Worm (Caenorhabditis elegans) whole organism, mixed stage, embryonic: ENCODE data around the gene ant-1.3.
"Not testable (repeated sequence)": the region's sequence is repeated elsewhere in the genome, so short reads cannot be mapped to it uniquely, and the experiment has no call there.

Source experiments
- M03D4.4 ChIP-seq: sonication (generic microtip); optimal IDR thresholded peaks from 2 replicates; lab custom pipeline; 2017; ENCODE audit warnings: mild to moderate bottlenecking, missing genetic modification characterization, missing compliant biosample characterization
- bed-3 ChIP-seq: fragments of 200-800 bp; sonication (Bioruptor generic); optimal IDR thresholded peaks from 3 replicates; lab custom pipeline; 2018; ENCODE audit warnings: mild to moderate bottlenecking, missing genetic modification characterization, moderate library complexity, missing compliant biosample characterization
- blmp-1 ChIP-seq: fragments of 150-350 bp; optimal IDR thresholded peaks from 2 replicates; lab custom pipeline; 2014; ENCODE audit warnings: missing biosample characterization, missing genetic modification characterization
- ceh-39 ChIP-seq: fragments of 150-350 bp; optimal IDR thresholded peaks from 2 replicates; lab custom pipeline; 2014; ENCODE audit warnings: missing biosample characterization, missing genetic modification characterization
- ceh-83 ChIP-seq: fragments of 200-800 bp; sonication (Bioruptor generic); optimal IDR thresholded peaks from 2 replicates; lab custom pipeline; 2018; ENCODE audit warnings: mild to moderate bottlenecking, missing genetic modification characterization, missing compliant biosample characterization
- ces-1 ChIP-seq: fragments of 150-350 bp; optimal IDR thresholded peaks from 2 replicates; lab custom pipeline; 2014; ENCODE audit warnings: missing biosample characterization, missing genetic modification reagents, missing genetic modification characterization
- cnd-1 ChIP-seq: fragments of 200-800 bp; sonication (Bioruptor generic); optimal IDR thresholded peaks from 2 replicates; lab custom pipeline; 2018; ENCODE audit warnings: mild to moderate bottlenecking, missing genetic modification characterization, missing compliant biosample characterization
- drap-1 ChIP-seq: fragments of 200-800 bp; sonication (Bioruptor generic); optimal IDR thresholded peaks from 3 replicates; lab custom pipeline; 2018; ENCODE audit warnings: mild to moderate bottlenecking, missing genetic modification characterization, missing compliant biosample characterization
- elt-1 ChIP-seq: sonication (generic microtip); optimal IDR thresholded peaks from 2 replicates; lab custom pipeline; 2017; ENCODE audit warnings: missing genetic modification characterization, mild to moderate bottlenecking, missing compliant biosample characterization, antibody characterized with exemption, moderate library complexity, borderline replicate concordance; ENCODE audit not compliant: insufficient read depth
- elt-3 ChIP-seq: fragments of 150-350 bp; optimal IDR thresholded peaks from 2 replicates; lab custom pipeline; 2014; ENCODE audit warnings: missing biosample characterization, missing genetic modification characterization
- ham-2 ChIP-seq: fragments of 200-800 bp; sonication (Bioruptor generic); optimal IDR thresholded peaks from 2 replicates; lab custom pipeline; 2018; ENCODE audit warnings: mild to moderate bottlenecking, missing genetic modification characterization, missing compliant biosample characterization
- hlh-1 ChIP-seq: fragments of 150-350 bp; optimal IDR thresholded peaks from 2 replicates; lab custom pipeline; 2014; ENCODE audit warnings: missing biosample characterization, missing genetic modification reagents, missing genetic modification characterization
- lsy-2 ChIP-seq: fragments of 150-350 bp; optimal IDR thresholded peaks from 2 replicates; lab custom pipeline; 2014; ENCODE audit warnings: missing biosample characterization, missing genetic modification characterization
- mab-5 ChIP-seq: fragments of 150-350 bp; optimal IDR thresholded peaks from 2 replicates; lab custom pipeline; 2014; ENCODE audit warnings: missing biosample characterization, missing genetic modification characterization
- mep-1 ChIP-seq: fragments of 150-350 bp; optimal IDR thresholded peaks from 2 replicates; lab custom pipeline; 2017; ENCODE audit warnings: missing biosample characterization, missing genetic modification reagents, missing genetic modification characterization, inconsistent platforms
- mls-2 ChIP-seq: sonication (generic microtip); optimal IDR thresholded peaks from 2 replicates; lab custom pipeline; 2016; ENCODE audit warnings: mild to moderate bottlenecking, missing genetic modification characterization, moderate library complexity, missing compliant biosample characterization
- nhr-12 ChIP-seq: fragments of 150-350 bp; optimal IDR thresholded peaks from 2 replicates; lab custom pipeline; 2014; ENCODE audit warnings: missing biosample characterization, missing genetic modification characterization
- nhr-2 ChIP-seq: fragments of 150-350 bp; optimal IDR thresholded peaks from 2 replicates; lab custom pipeline; 2014; ENCODE audit warnings: missing biosample characterization, missing genetic modification characterization
- nhr-237 ChIP-seq: fragments of 150-350 bp; optimal IDR thresholded peaks from 2 replicates; lab custom pipeline; 2014; ENCODE audit warnings: missing biosample characterization, missing genetic modification characterization
- nhr-28 ChIP-seq: fragments of 150-350 bp; optimal IDR thresholded peaks from 2 replicates; lab custom pipeline; 2014; ENCODE audit warnings: missing biosample characterization, missing genetic modification characterization
- nhr-76 ChIP-seq: sonication (generic microtip); optimal IDR thresholded peaks from 2 replicates; lab custom pipeline; 2017; ENCODE audit warnings: missing biosample characterization, missing genetic modification characterization
- pha-4 ChIP-seq: fragments of 150-350 bp; optimal IDR thresholded peaks from 2 replicates; lab custom pipeline; 2018; ENCODE audit warnings: missing biosample characterization, missing genetic modification reagents, missing genetic modification characterization
- sem-2 ChIP-seq: fragments of 200-800 bp; sonication (Bioruptor generic); optimal IDR thresholded peaks from 2 replicates; lab custom pipeline; 2018; ENCODE audit warnings: mild to moderate bottlenecking, missing genetic modification characterization, missing compliant biosample characterization
- snpc-4 ChIP-seq: fragments of 150-350 bp; optimal IDR thresholded peaks from 2 replicates; lab custom pipeline; 2014; ENCODE audit warnings: missing biosample characterization, missing genetic modification characterization
- sptf-1 ChIP-seq: sonication (generic microtip); optimal IDR thresholded peaks from 2 replicates; lab custom pipeline; 2017; ENCODE audit warnings: mild to moderate bottlenecking, missing genetic modification characterization, moderate library complexity, missing compliant biosample characterization
- unc-120 ChIP-seq: sonication (generic microtip); optimal IDR thresholded peaks from 2 replicates; lab custom pipeline; 2017; ENCODE audit warnings: missing genetic modification characterization, missing compliant biosample characterization; ENCODE audit not compliant: poor library complexity, severe bottlenecking
- unc-39 ChIP-seq: fragments of 150-350 bp; optimal IDR thresholded peaks from 2 replicates; lab custom pipeline; 2014; ENCODE audit warnings: missing biosample characterization, missing genetic modification characterization
- unc-62 ChIP-seq: fragments of 150-350 bp; optimal IDR thresholded peaks from 2 replicates; lab custom pipeline; 2014; ENCODE audit warnings: missing biosample characterization, missing genetic modification reagents, missing genetic modification characterization
- zip-8 ChIP-seq: fragments of 150-350 bp; optimal IDR thresholded peaks from 2 replicates; lab custom pipeline; 2014; ENCODE audit warnings: missing biosample characterization, missing genetic modification characterization
- ztf-11 ChIP-seq: fragments of 150-350 bp; optimal IDR thresholded peaks from 2 replicates; lab custom pipeline; 2014; ENCODE audit warnings: missing biosample characterization, missing genetic modification characterization

The ant-1.3 gene

ce11 chrIV:9696513-9696912, 12.6 kb downstream of the ant-1.3 start:
- TF ChIP-seq ceh-39 (no peak), unc-120 (no peak), nhr-28 (tag; lab: Kevin White, UChicago) (no peak), elt-3 (no peak), ces-1 (GFP tag; lab: Kevin White, UChicago) (no peak), lsy-2 (tag; lab: Kevin White, UChicago) (no peak), sptf-1 (no peak), mls-2 (tag; lab: Kevin White, UChicago) (no peak), blmp-1 (tag; lab: Kevin White, UChicago) (no peak), M03D4.4 (tag; lab: Kevin White, UChicago) (no peak), hlh-1 (tag; lab: Kevin White, UChicago) (no peak), bed-3 (GFP tag; lab: Kevin White, UChicago) (no peak)

- TF ChIP-seq ztf-11 (tag; lab: Kevin White, UChicago) (no peak), ham-2 (GFP tag; lab: Kevin White, UChicago) (no peak), elt-3 (no peak), elt-1 (tag; lab: Kevin White, UChicago) (no peak), blmp-1 (tag; lab: Kevin White, UChicago) (no peak), lsy-2 (tag; lab: Kevin White, UChicago) (no peak), bed-3 (GFP tag; lab: Kevin White, UChicago) (no peak), sem-2 (no peak), snpc-4 (tag; lab: Kevin White, UChicago) (no peak), ceh-39 (no peak), mep-1 (tag; lab: Kevin White, UChicago) (no peak), nhr-28 (tag; lab: Kevin White, UChicago) (no peak), unc-120 (no peak), drap-1 (GFP tag; lab: Kevin White, UChicago) (no peak), cnd-1 (tag; lab: Kevin White, UChicago) (no peak), sptf-1 (no peak), M03D4.4 (tag; lab: Kevin White, UChicago) (no peak), nhr-237 (no peak)
Measured at ce11 chrIV:9692874-9693273, 16.2 kb downstream of the ant-1.3 start, which contains the start of gene twk-9. Gene twk-9, plus strand, starts transcription at chrIV:9693174.

DNA sequence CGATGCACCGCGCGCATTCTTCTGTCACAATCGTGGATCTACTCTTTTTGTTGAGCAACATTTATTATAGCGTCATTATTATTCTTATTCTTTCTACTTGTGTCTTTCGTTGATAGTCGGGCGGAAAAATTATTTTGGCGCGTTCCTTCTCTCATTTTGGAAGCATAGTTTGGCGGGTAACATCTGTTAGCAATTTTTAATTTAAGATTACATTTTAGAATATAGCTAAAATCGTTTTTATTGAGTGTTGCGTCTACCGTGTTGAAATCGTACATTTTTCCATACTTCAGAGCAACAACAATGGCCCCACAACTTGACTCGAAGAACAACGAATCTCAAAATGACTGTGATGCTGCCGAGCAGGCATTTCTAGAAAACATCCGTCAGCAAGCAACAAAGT, 18.5 kb downstream of the ant-1.3 start, which contains the start of gene sdz-36:
Gene sdz-36, plus strand, starts transcription at position 301 of the 400 bp plus-strand sequence.
- TF ChIP-seq unc-62 (GFP tag; lab: Kevin White, UChicago) (no peak), elt-3 (no peak), ztf-11 (tag; lab: Kevin White, UChicago) (no peak), unc-120 (no peak), snpc-4 (tag; lab: Kevin White, UChicago) (no peak), ces-1 (GFP tag; lab: Kevin White, UChicago) (no peak), sptf-1 (no peak), elt-1 (tag; lab: Kevin White, UChicago) (no peak), nhr-28 (tag; lab: Kevin White, UChicago) (no peak), nhr-237 (no peak), ceh-39 (no peak), nhr-2 (no peak), mep-1 (tag; lab: Kevin White, UChicago) (no peak), cnd-1 (tag; lab: Kevin White, UChicago) (no peak), drap-1 (GFP tag; lab: Kevin White, UChicago) (no peak), bed-3 (GFP tag; lab: Kevin White, UChicago) (no peak), nhr-76 (tag; lab: Kevin White, UChicago) (no peak)

ce11 chrIV:9688715-9689114, 20.4 kb downstream of the ant-1.3 start, which contains the start of gene msp-76:
Gene msp-76, plus strand, starts transcription at chrIV:9689015.
- TF ChIP-seq unc-39 (tag; lab: Kevin White, UChicago); sptf-1; blmp-1 (tag; lab: Kevin White, UChicago): not testable (repeated sequence)

DNA sequence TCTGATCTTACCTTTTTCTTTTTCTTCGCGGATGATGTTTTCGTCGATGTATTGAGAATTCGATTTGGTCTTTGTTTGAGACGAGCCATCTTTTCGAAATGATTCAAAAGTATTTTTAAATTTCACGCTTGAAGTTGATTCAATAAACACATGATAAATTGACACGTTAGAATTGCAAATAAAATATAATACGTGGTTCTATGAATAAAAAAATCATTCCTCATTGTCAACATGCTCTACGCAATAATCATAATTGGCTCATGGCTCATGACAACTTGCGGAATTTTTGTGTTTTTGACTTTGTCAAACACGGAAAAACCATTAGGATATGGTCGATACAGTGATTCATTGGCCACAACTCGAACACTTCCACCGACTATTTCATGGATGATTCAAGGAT, 25.7 kb downstream of the ant-1.3 start, which contains the start of the genes htas-1 and ZK1251.3:
Gene htas-1, minus strand, starts transcription at position 101 of the 400 bp plus-strand sequence.
Gene ZK1251.3, plus strand, starts transcription at position 226 of the 400 bp plus-strand sequence.
- TF ChIP-seq sptf-1: no peak
- TF ChIP-seq drap-1 (GFP tag; lab: Kevin White, UChicago): no peak
- no peak for TF ChIP-seq elt-3
- no peak for TF ChIP-seq unc-39 (tag; lab: Kevin White, UChicago)
- TF ChIP-seq ceh-39: no peak
- no peak for TF ChIP-seq ham-2 (GFP tag; lab: Kevin White, UChicago)
- no peak for TF ChIP-seq nhr-237
- TF ChIP-seq mep-1 (tag; lab: Kevin White, UChicago): no peak
- TF ChIP-seq ztf-11 (tag; lab: Kevin White, UChicago): no peak
- TF ChIP-seq, all 35 proteins: peak for 0

- TF ChIP-seq ceh-83 (GFP tag; lab: Kevin White, UChicago) (no peak), snpc-4 (tag; lab: Kevin White, UChicago) (no peak), zip-8 (tag; lab: Kevin White, UChicago) (no peak), mep-1 (tag; lab: Kevin White, UChicago) (no peak), mab-5 (tag; lab: Kevin White, UChicago) (no peak), bed-3 (GFP tag; lab: Kevin White, UChicago) (no peak), nhr-237 (no peak), nhr-12 (tag; lab: Kevin White, UChicago) (no peak), ztf-11 (tag; lab: Kevin White, UChicago) (no peak), lsy-2 (tag; lab: Kevin White, UChicago) (no peak), pha-4 (tag; lab: Kevin White, UChicago) (no peak), hlh-1 (tag; lab: Kevin White, UChicago) (no peak), nhr-76 (tag; lab: Kevin White, UChicago) (no peak), drap-1 (GFP tag; lab: Kevin White, UChicago) (no peak), nhr-2 (no peak), nhr-28 (tag; lab: Kevin White, UChicago) (no peak), unc-39 (tag; lab: Kevin White, UChicago) (no peak)
Measured at ce11 chrIV:9682514-9682913, 26.6 kb downstream of the ant-1.3 start, which contains the start of gene ins-7. Gene ins-7, minus strand, starts transcription at chrIV:9682845.
